Fruit fly (Drosophila melanogaster) whole organism, pupa: ENCODE measurements around the gene Dhod.

ENCODE experiments used
- CG13204 ChIP-seq: fragments of 200-800 bp; sonication (Bioruptor generic); optimal IDR thresholded peaks from 2 replicates; lab custom pipeline; 2018; ENCODE audit warnings: missing biosample characterization, mild to moderate bottlenecking, missing genetic modification characterization, moderate library complexity
- CG32121 ChIP-seq: fragments of 200-800 bp; sonication (Bioruptor generic); IDR thresholded peaks from 2 replicates; pipeline ENCODE4 v1.3.6; 2022; ENCODE audit warnings: missing biosample characterization, missing genetic modification characterization
- Snoo ChIP-seq: fragments of 200-800 bp; sonication (Bioruptor generic); optimal IDR thresholded peaks from 3 replicates; lab custom pipeline; 2017; ENCODE audit warnings: missing biosample characterization, mild to moderate bottlenecking, missing genetic modification characterization, inconsistent platforms

DNA sequence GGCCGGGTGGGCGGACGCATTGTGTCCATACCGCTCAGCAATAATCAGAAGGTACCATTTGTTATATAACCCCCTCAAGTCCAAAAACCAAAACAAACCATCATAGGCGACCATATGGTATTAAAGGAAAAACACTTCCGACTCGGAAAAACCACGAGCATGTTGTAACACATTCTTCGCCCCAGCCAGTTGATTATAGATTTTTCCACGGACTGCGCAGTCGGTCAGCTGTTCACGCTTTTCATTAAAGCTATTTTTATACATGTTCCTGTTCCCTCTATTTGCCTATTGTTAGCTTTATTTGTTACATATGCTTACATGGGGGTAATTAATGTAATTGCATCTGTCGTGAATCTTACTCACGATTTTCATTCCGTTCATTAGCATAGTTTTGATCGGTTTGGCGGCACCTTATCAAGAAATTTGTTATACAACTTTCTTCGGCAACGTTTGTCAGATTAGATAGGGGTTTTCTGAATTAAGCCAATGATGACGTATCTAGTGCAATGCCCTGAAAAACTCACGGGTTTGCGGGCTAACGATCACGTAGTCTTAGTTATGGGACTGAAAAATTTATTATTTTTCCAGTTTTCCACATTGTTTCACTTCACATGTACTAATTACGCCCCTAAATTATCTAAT is 12.1 kb upstream of the Dhod start:
- TF ChIP-seq CG32121, result no peak
- no peak for TF ChIP-seq CG13204
- TF ChIP-seq Snoo (tag; lab: Kevin White, UChicago), result no peak
